Fruit fly (Drosophila melanogaster) whole organism, embryonic: ENCODE data around the gene Rh5.

ENCODE experiments used
- Antp ChIP-seq: fragments of 200-800 bp; sonication (Bioruptor generic); optimal IDR thresholded peaks from 3 replicates; lab custom pipeline; 2016; ENCODE audit warnings: missing biosample characterization, missing genetic modification characterization
- C15 ChIP-seq: fragments of 200-800 bp; sonication (Bioruptor generic); IDR thresholded peaks from 3 replicates; pipeline ENCODE4 v1.3.6; 2022; ENCODE audit warnings: missing biosample characterization, missing genetic modification characterization
- CG11504 ChIP-seq: fragments of 200-800 bp; sonication (Bioruptor generic); optimal IDR thresholded peaks from 3 replicates; lab custom pipeline; 2019; ENCODE audit warnings: missing biosample characterization, mild to moderate bottlenecking, missing genetic modification characterization, moderate library complexity
- CG1233 ChIP-seq: fragments of 200-800 bp; sonication (Bioruptor generic); optimal IDR thresholded peaks from 4 replicates; lab custom pipeline; 2018; ENCODE audit warnings: missing biosample characterization, mild to moderate bottlenecking, missing genetic modification characterization
- CG1647 ChIP-seq: fragments of 200-800 bp; sonication (Bioruptor generic); optimal IDR thresholded peaks from 3 replicates; lab custom pipeline; 2016; ENCODE audit warnings: missing biosample characterization, missing genetic modification characterization
- CG17328 ChIP-seq: fragments of 200-800 bp; sonication (Bioruptor generic); IDR thresholded peaks from 2 replicates; pipeline ENCODE4 v1.3.6; 2022; ENCODE audit warnings: missing biosample characterization, missing genetic modification characterization
- CG2875 ChIP-seq: fragments of 200-800 bp; sonication (Bioruptor generic); optimal IDR thresholded peaks from 2 replicates; lab custom pipeline; 2017; ENCODE audit warnings: missing biosample characterization, mild to moderate bottlenecking, missing genetic modification characterization, missing genetic modification reagents
- CG31365 ChIP-seq: fragments of 200-800 bp; sonication (Bioruptor generic); optimal IDR thresholded peaks from 2 replicates; lab custom pipeline; 2018; ENCODE audit warnings: missing biosample characterization, mild to moderate bottlenecking, missing genetic modification characterization
- CG33213 ChIP-seq: fragments of 200-800 bp; sonication (Bioruptor generic); optimal IDR thresholded peaks from 3 replicates; lab custom pipeline; 2016; ENCODE audit warnings: missing biosample characterization, missing genetic modification characterization
- CG34376 ChIP-seq: fragments of 200-800 bp; sonication (Bioruptor generic); optimal IDR thresholded peaks from 2 replicates; lab custom pipeline; 2018; ENCODE audit warnings: missing biosample characterization, mild to moderate bottlenecking, missing genetic modification characterization
- CG4360 ChIP-seq: fragments of 200-800 bp; sonication (Bioruptor generic); IDR thresholded peaks from 2 replicates; pipeline ENCODE4 v1.3.6; 2022; ENCODE audit warnings: missing biosample characterization, missing genetic modification characterization
- CG6854 ChIP-seq: fragments of 200-800 bp; sonication (Bioruptor generic); optimal IDR thresholded peaks from 3 replicates; lab custom pipeline; 2017; ENCODE audit warnings: missing biosample characterization, mild to moderate bottlenecking, missing genetic modification characterization
- CG7271 ChIP-seq: fragments of 200-800 bp; sonication (Bioruptor generic); optimal IDR thresholded peaks from 2 replicates; lab custom pipeline; 2018; ENCODE audit warnings: missing biosample characterization, mild to moderate bottlenecking, missing genetic modification characterization, moderate library complexity
- CG7928 ChIP-seq: fragments of 200-800 bp; sonication (Bioruptor generic); optimal IDR thresholded peaks from 2 replicates; lab custom pipeline; 2017; ENCODE audit warnings: missing biosample characterization, mild to moderate bottlenecking, missing genetic modification characterization
- CG8281 ChIP-seq: fragments of 200-800 bp; sonication (Bioruptor generic); optimal IDR thresholded peaks from 2 replicates; lab custom pipeline; 2018; ENCODE audit warnings: missing biosample characterization, mild to moderate bottlenecking, missing genetic modification characterization, moderate library complexity
- CG8924 ChIP-seq: fragments of 200-800 bp; optimal IDR thresholded peaks from 3 replicates; lab custom pipeline; 2019; ENCODE audit warnings: missing biosample characterization, mild to moderate bottlenecking, missing genetic modification characterization, moderate library complexity
- CG9215 ChIP-seq: fragments of 200-800 bp; sonication (Bioruptor generic); IDR thresholded peaks from 2 replicates; pipeline ENCODE4 v1.3.6; 2022; ENCODE audit warnings: missing biosample characterization, missing genetic modification characterization
- CTCF ChIP-seq: fragments of 200-800 bp; sonication (Bioruptor generic); optimal IDR thresholded peaks from 2 replicates; lab custom pipeline; 2017; ENCODE audit warnings: missing biosample characterization, mild to moderate bottlenecking, missing genetic modification characterization, moderate library complexity
- Chrac-16 ChIP-seq: fragments of 200-800 bp; sonication (Bioruptor generic); optimal IDR thresholded peaks from 3 replicates; lab custom pipeline; 2016; ENCODE audit warnings: missing biosample characterization, missing genetic modification characterization
- CkIIα-i1 ChIP-seq: fragments of 200-800 bp; sonication (Bioruptor generic); IDR thresholded peaks from 2 replicates; pipeline ENCODE4 v1.3.6; 2022; ENCODE audit warnings: missing biosample characterization, missing genetic modification characterization
- Dek ChIP-seq: fragments of 200-800 bp; sonication (Bioruptor generic); optimal IDR thresholded peaks from 3 replicates; lab custom pipeline; 2019; ENCODE audit warnings: missing biosample characterization, mild to moderate bottlenecking, missing genetic modification characterization, moderate library complexity
- Doc3 ChIP-seq: fragments of 200-800 bp; sonication (Bioruptor generic); IDR thresholded peaks from 3 replicates; pipeline ENCODE4 v1.3.6; 2022; ENCODE audit warnings: missing biosample characterization, missing genetic modification characterization; ENCODE audit not compliant: partially characterized antibody
- Dp ChIP-seq: fragments of 200-800 bp; sonication (Bioruptor generic); optimal IDR thresholded peaks from 2 replicates; lab custom pipeline; 2018; ENCODE audit warnings: missing biosample characterization, mild to moderate bottlenecking, missing genetic modification characterization, moderate library complexity
- Drgx ChIP-seq: fragments of 200-800 bp; sonication (Bioruptor generic); IDR thresholded peaks from 2 replicates; pipeline ENCODE4 v1.3.6; 2022; ENCODE audit warnings: missing biosample characterization, missing genetic modification characterization
- E2f1 ChIP-seq: fragments of 200-800 bp; sonication (Bioruptor generic); IDR thresholded peaks from 2 replicates; pipeline ENCODE4 v1.3.6; 2022; ENCODE audit warnings: missing biosample characterization, missing genetic modification characterization
- GATAe ChIP-seq: fragments of 200-800 bp; sonication (Bioruptor generic); conservative IDR thresholded peaks from 2 replicates; pipeline ENCODE4 v1.3.6; 2022; ENCODE audit warnings: missing biosample characterization, missing genetic modification characterization
- H15 ChIP-seq: fragments of 200-800 bp; sonication (Bioruptor generic); IDR thresholded peaks from 3 replicates; pipeline ENCODE4 v1.3.6; 2022; ENCODE audit warnings: missing biosample characterization, missing genetic modification characterization
- Mrtf ChIP-seq: fragments of 200-800 bp; sonication (Bioruptor generic); IDR thresholded peaks from 3 replicates; pipeline ENCODE4 v1.3.6; 2022; ENCODE audit warnings: missing biosample characterization, missing genetic modification characterization
- NK7.1 ChIP-seq: fragments of 200-800 bp; sonication (Bioruptor generic); optimal IDR thresholded peaks from 3 replicates; lab custom pipeline; 2016; ENCODE audit warnings: missing biosample characterization, missing genetic modification characterization
- Side ChIP-seq: fragments of 200-800 bp; sonication (Bioruptor generic); optimal IDR thresholded peaks from 2 replicates; lab custom pipeline; 2016; ENCODE audit warnings: missing biosample characterization, missing genetic modification characterization
- Usf ChIP-seq: fragments of 200-800 bp; sonication (Bioruptor generic); optimal IDR thresholded peaks from 2 replicates; lab custom pipeline; 2017; ENCODE audit warnings: missing genotype, missing biosample characterization, missing genetic modification characterization
- Xrp1 ChIP-seq: fragments of 200-800 bp; sonication (Bioruptor generic); IDR thresholded peaks from 2 replicates; pipeline ENCODE4 v1.3.6; 2022; ENCODE audit warnings: missing biosample characterization, missing genetic modification characterization
- YL-1 ChIP-seq: fragments of 200-800 bp; sonication (Bioruptor generic); optimal IDR thresholded peaks from 3 replicates; lab custom pipeline; 2017; ENCODE audit warnings: missing biosample characterization, mild to moderate bottlenecking, missing genetic modification characterization
- aop ChIP-seq: fragments of 200-800 bp; sonication (Bioruptor generic); IDR thresholded peaks from 2 replicates; pipeline ENCODE4 v1.3.6; 2022; ENCODE audit warnings: missing biosample characterization, missing genetic modification characterization
- ase ChIP-seq: fragments of 200-800 bp; sonication (Bioruptor generic); IDR thresholded peaks from 3 replicates; pipeline ENCODE4 v1.3.6; 2022; ENCODE audit warnings: missing biosample characterization, missing genetic modification characterization
- crol ChIP-seq: fragments of 200-800 bp; sonication (Bioruptor generic); IDR thresholded peaks from 2 replicates; pipeline ENCODE4 v1.3.6; 2022; ENCODE audit warnings: missing biosample characterization, missing genetic modification characterization
- gcm ChIP-seq: fragments of 200-800 bp; sonication (Bioruptor generic); optimal IDR thresholded peaks from 2 replicates; lab custom pipeline; 2019; ENCODE audit warnings: missing biosample characterization, mild to moderate bottlenecking, missing genetic modification characterization, moderate library complexity
- gt ChIP-seq: fragments of 200-800 bp; sonication (Bioruptor generic); IDR thresholded peaks from 2 replicates; pipeline ENCODE4 v1.3.6; 2022; ENCODE audit warnings: missing biosample characterization, missing genetic modification characterization
- hbn ChIP-seq: fragments of 200-800 bp; sonication (Bioruptor generic); IDR thresholded peaks from 2 replicates; pipeline ENCODE4 v1.3.6; 2022; ENCODE audit warnings: missing biosample characterization, missing genetic modification characterization; ENCODE audit not compliant: partially characterized antibody
- lab ChIP-seq: fragments of 200-800 bp; sonication (Bioruptor generic); optimal IDR thresholded peaks from 3 replicates; lab custom pipeline; 2017; ENCODE audit warnings: missing biosample characterization, missing genetic modification characterization, mild to moderate bottlenecking, moderate library complexity, missing genetic modification reagents
- maf-S ChIP-seq: fragments of 200-800 bp; sonication (Bioruptor generic); optimal IDR thresholded peaks from 2 replicates; lab custom pipeline; 2016; ENCODE audit warnings: missing biosample characterization, missing genetic modification characterization
- mam ChIP-seq: fragments of 200-800 bp; sonication (Bioruptor generic); optimal IDR thresholded peaks from 3 replicates; lab custom pipeline; 2016; ENCODE audit warnings: missing biosample characterization, missing genetic modification characterization
- pfk ChIP-seq: fragments of 200-800 bp; sonication (Bioruptor generic); optimal IDR thresholded peaks from 2 replicates; lab custom pipeline; 2018; ENCODE audit warnings: missing biosample characterization, mild to moderate bottlenecking, missing genetic modification characterization, moderate library complexity
- schlank ChIP-seq: fragments of 200-800 bp; sonication (Bioruptor generic); optimal IDR thresholded peaks from 2 replicates; lab custom pipeline; 2018; ENCODE audit warnings: missing biosample characterization, mild to moderate bottlenecking, missing genetic modification characterization
- sens ChIP-seq: fragments of 200-800 bp; sonication (Bioruptor generic); peaks from one replicate; lab custom pipeline; 2016; ENCODE audit warnings: missing biosample characterization, missing genetic modification characterization
- sqz ChIP-seq: fragments of 200-800 bp; sonication (Bioruptor generic); optimal IDR thresholded peaks from 3 replicates; lab custom pipeline; 2018; ENCODE audit warnings: missing biosample characterization, mild to moderate bottlenecking, missing genetic modification characterization
- stwl ChIP-seq: fragments of 200-800 bp; sonication (Bioruptor generic); optimal IDR thresholded peaks from 3 replicates; lab custom pipeline; 2018; ENCODE audit warnings: missing biosample characterization, mild to moderate bottlenecking, missing genetic modification characterization, moderate library complexity
- twi ChIP-seq: fragments of 200-800 bp; optimal IDR thresholded peaks from 2 replicates; lab custom pipeline; 2019; ENCODE audit warnings: missing biosample characterization, mild to moderate bottlenecking, missing genetic modification characterization, moderate library complexity
- usp ChIP-seq: fragments of >200 bp; optimal IDR thresholded peaks from 2 replicates; lab custom pipeline; 2017; ENCODE audit warnings: missing biosample characterization, missing genetic modification characterization
- wek ChIP-seq: fragments of 200-800 bp; sonication (Bioruptor generic); optimal IDR thresholded peaks from 3 replicates; lab custom pipeline; 2018; ENCODE audit warnings: missing biosample characterization, mild to moderate bottlenecking, missing genetic modification characterization, moderate library complexity

Gene Rh5

dm6 chr2L:12002922-12003791, 4.8 kb upstream of the Rh5 start (continued):
- no peak for TF ChIP-seq CG17328 (GFP tag; lab: Robert Waterston, UW)
- TF ChIP-seq H15 (GFP tag; lab: Robert Waterston, UW), result no peak
- no peak for TF ChIP-seq YL-1 (GFP tag; lab: Kevin White, UChicago)
- TF ChIP-seq CkIIα-i1 (GFP tag; lab: Robert Waterston, UW), result no peak
- no peak for TF ChIP-seq aop
- TF ChIP-seq Doc3 (GFP tag; lab: Robert Waterston, UW), result no peak
- TF ChIP-seq pfk (GFP tag; lab: Kevin White, UChicago), result no peak
- TF ChIP-seq CG1647 (GFP tag; lab: Kevin White, UChicago), result peak; percentile 21
- no peak for TF ChIP-seq CTCF (GFP tag; lab: Kevin White, UChicago)
- peak; percentile 94 for TF ChIP-seq gcm
- peak; percentile 16 for TF ChIP-seq Chrac-16
- TF ChIP-seq Dek (tag; lab: Kevin White, UChicago), result peak; percentile 43
- TF ChIP-seq gt, result no peak
- peak; percentile 97 for TF ChIP-seq CG34376 (GFP tag; lab: Kevin White, UChicago)
- TF ChIP-seq ase (GFP tag; lab: Robert Waterston, UW), result no peak
- TF ChIP-seq CG8924 (tag; lab: Kevin White, UChicago), result peak; percentile 8
- TF ChIP-seq Drgx (GFP tag; lab: Robert Waterston, UW), result no peak
- no peak for TF ChIP-seq GATAe (GFP tag; lab: Robert Waterston, UW)
- no peak for TF ChIP-seq CG7271 (tag; lab: Kevin White, UChicago)
- TF ChIP-seq E2f1, result no peak
- TF ChIP-seq sqz (GFP tag; lab: Kevin White, UChicago), result peak; percentile 30
- TF ChIP-seq CG8281 (tag; lab: Kevin White, UChicago), result no peak
- TF ChIP-seq CG33213 (GFP tag; lab: Kevin White, UChicago), result peak; percentile 10
- TF ChIP-seq Usf (GFP tag; lab: Kevin White, UChicago), result no peak
- TF ChIP-seq maf-S (GFP tag; lab: Kevin White, UChicago), result no peak
- TF ChIP-seq sens (GFP tag; lab: Kevin White, UChicago), result peak; percentile 45
- no peak for TF ChIP-seq C15 (GFP tag; lab: Robert Waterston, UW)
- no peak for TF ChIP-seq hbn (GFP tag; lab: Robert Waterston, UW)
- TF ChIP-seq usp (GFP tag; lab: Kevin White, UChicago), result no peak
- no peak for TF ChIP-seq Side (GFP tag; lab: Kevin White, UChicago)
- peak; percentile 33 for TF ChIP-seq CG11504
- TF ChIP-seq crol (GFP tag; lab: Robert Waterston, UW), result no peak
- TF ChIP-seq Xrp1 (GFP tag; lab: Robert Waterston, UW), result no peak
- no peak for TF ChIP-seq Dp (GFP tag; lab: Kevin White, UChicago)
- TF ChIP-seq wek (GFP tag; lab: Kevin White, UChicago), result peak; percentile 0
- no peak for TF ChIP-seq stwl
- TF ChIP-seq CG1233 (GFP tag; lab: Kevin White, UChicago), result peak; percentile 27
- TF ChIP-seq CG9215 (GFP tag; lab: Robert Waterston, UW), result no peak
- no peak for TF ChIP-seq twi (tag; lab: Kevin White, UChicago)
- no peak for TF ChIP-seq Antp (GFP tag; lab: Kevin White, UChicago)
- TF ChIP-seq lab (GFP tag; lab: Kevin White, UChicago), result peak; percentile 40
- no peak for TF ChIP-seq CG7928
- TF ChIP-seq schlank (tag; lab: Kevin White, UChicago), result peak; percentile 8
- TF ChIP-seq CG6854 (GFP tag; lab: Kevin White, UChicago), result peak; percentile 11
- TF ChIP-seq Mrtf (GFP tag; lab: Robert Waterston, UW), result no peak
- no peak for TF ChIP-seq mam (GFP tag; lab: Kevin White, UChicago)
- TF ChIP-seq CG2875 (GFP tag; lab: Kevin White, UChicago), result no peak
- TF ChIP-seq CG31365 (tag; lab: Kevin White, UChicago), result no peak
- no peak for TF ChIP-seq NK7.1 (GFP tag; lab: Kevin White, UChicago)
- TF ChIP-seq CG4360 (GFP tag; lab: Robert Waterston, UW), result no peak
